Worm (Caenorhabditis elegans) whole organism, young adult: ENCODE measurements around the gene F54D1.6.
"Not testable (repeated sequence)": the region's sequence is repeated elsewhere in the genome, so short reads cannot be mapped to it uniquely, and the experiment has no call there.

Source experiments
- B0019.2 ChIP-seq: fragments of 200-800 bp; sonication (Bioruptor generic); conservative IDR thresholded peaks from 2 replicates; pipeline ENCODE4 v1.3.6; 2022; ENCODE audit warnings: missing genetic modification reagents, missing genetic modification characterization, missing compliant biosample characterization
- B0261.1 ChIP-seq: sonication (generic microtip); optimal IDR thresholded peaks from 2 replicates; lab custom pipeline; 2016; ENCODE audit warnings: mild to moderate bottlenecking, missing genetic modification characterization, moderate library complexity, missing compliant biosample characterization
- F33H1.4 ChIP-seq: fragments of 200-800 bp; sonication (Bioruptor generic); IDR thresholded peaks from 2 replicates; pipeline ENCODE4 v1.3.6; 2022; ENCODE audit warnings: missing genetic modification reagents, missing genetic modification characterization, missing compliant biosample characterization
- F37B4.10 ChIP-seq: fragments of 200-800 bp; sonication (Bioruptor generic); IDR thresholded peaks from 2 replicates; pipeline ENCODE4 v1.3.6; 2022; ENCODE audit warnings: missing genetic modification characterization, missing compliant biosample characterization
- F52B5.7 ChIP-seq: sonication (generic microtip); optimal IDR thresholded peaks from 2 replicates; lab custom pipeline; 2016; ENCODE audit warnings: mild to moderate bottlenecking, missing genetic modification characterization, missing compliant biosample characterization
- F55B11.4 ChIP-seq: sonication (generic microtip); optimal IDR thresholded peaks from 2 replicates; lab custom pipeline; 2016; ENCODE audit warnings: missing compliant biosample characterization, missing genetic modification characterization, borderline replicate concordance; ENCODE audit not compliant: insufficient read depth
- K11D2.4 ChIP-seq: fragments of 200-800 bp; sonication (Bioruptor generic); IDR thresholded peaks from 2 replicates; pipeline ENCODE4 v1.3.6; 2022; ENCODE audit warnings: missing genetic modification reagents, missing genetic modification characterization, missing compliant biosample characterization
- K12H6.12 ChIP-seq: fragments of 200-800 bp; sonication (Bioruptor generic); optimal IDR thresholded peaks from 2 replicates; lab custom pipeline; 2018; ENCODE audit warnings: mild to moderate bottlenecking, missing genetic modification characterization, missing compliant biosample characterization
- Y56A3A.18 ChIP-seq: fragments of 200-800 bp; sonication (Bioruptor generic); IDR thresholded peaks from 2 replicates; pipeline ENCODE4 v1.3.6; 2022; ENCODE audit warnings: missing genetic modification reagents, missing genetic modification characterization, missing compliant biosample characterization
- Y67H2A.10 ChIP-seq: fragments of 200-800 bp; sonication (Bioruptor generic); conservative IDR thresholded peaks from 2 replicates; pipeline ENCODE4 v1.3.6; 2022; ENCODE audit warnings: missing genetic modification reagents, missing genetic modification characterization, missing compliant biosample characterization
- Y95B8A.8 ChIP-seq: fragments of 200-800 bp; sonication (Bioruptor generic); IDR thresholded peaks from 2 replicates; pipeline ENCODE4 v1.3.6; 2022; ENCODE audit warnings: missing genetic modification reagents, missing genetic modification characterization, missing compliant biosample characterization
- ama-1 ChIP-seq, 3 experiments: fragments of 150-350 bp in 1 of 3; sonication (generic microtip) in 2 of 3; optimal IDR thresholded peaks; 2 replicates each; lab custom pipeline; 2014 to 2018; ENCODE audit warnings: missing biosample characterization in 2 of 3, missing genetic modification characterization in 2 of 3, missing genetic modification reagents in 2 of 3
- aptf-2 ChIP-seq: fragments of 200-800 bp; sonication (Bioruptor generic); conservative IDR thresholded peaks from 2 replicates; pipeline ENCODE4 v1.3.6; 2022; ENCODE audit warnings: missing genetic modification reagents, missing genetic modification characterization, missing compliant biosample characterization
- aptf-3 ChIP-seq: fragments of 200-800 bp; sonication (Bioruptor generic); IDR thresholded peaks from 2 replicates; pipeline ENCODE4 v1.3.6; 2022; ENCODE audit warnings: missing genetic modification characterization, missing compliant biosample characterization
- athp-1 ChIP-seq: sonication (generic microtip); optimal IDR thresholded peaks from 2 replicates; lab custom pipeline; 2017; ENCODE audit warnings: mild to moderate bottlenecking, missing genetic modification characterization, missing compliant biosample characterization
- attf-3 ChIP-seq: fragments of 200-800 bp; sonication (Bioruptor generic); conservative IDR thresholded peaks from 2 replicates; pipeline ENCODE4 v1.3.6; 2022; ENCODE audit warnings: missing genetic modification reagents, missing genetic modification characterization, missing compliant biosample characterization
- bed-1 ChIP-seq: fragments of 200-800 bp; sonication (Bioruptor generic); IDR thresholded peaks from 2 replicates; pipeline ENCODE4 v1.3.6; 2022; ENCODE audit warnings: missing genetic modification reagents, missing genetic modification characterization, missing compliant biosample characterization
- ceh-27 ChIP-seq: fragments of 200-800 bp; sonication (Bioruptor generic); optimal IDR thresholded peaks from 2 replicates; lab custom pipeline; 2018; ENCODE audit warnings: mild to moderate bottlenecking, missing genetic modification characterization, moderate library complexity, missing compliant biosample characterization
- dpff-1 ChIP-seq: sonication (generic microtip); optimal IDR thresholded peaks from 2 replicates; lab custom pipeline; 2017; ENCODE audit warnings: mild to moderate bottlenecking, missing genetic modification characterization, missing compliant biosample characterization
- dpl-1 ChIP-seq: fragments of 150-350 bp; optimal IDR thresholded peaks from 2 replicates; lab custom pipeline; 2014; ENCODE audit warnings: missing biosample characterization, missing genetic modification reagents, missing genetic modification characterization
- fkh-3 ChIP-seq: sonication (generic microtip); optimal IDR thresholded peaks from 2 replicates; lab custom pipeline; 2016; ENCODE audit warnings: mild to moderate bottlenecking, missing genetic modification characterization, missing compliant biosample characterization
- hrde-1 ChIP-seq: sonication (generic microtip); optimal IDR thresholded peaks from 2 replicates; lab custom pipeline; 2016; ENCODE audit warnings: missing genetic modification characterization, mild to moderate bottlenecking, missing compliant biosample characterization, moderate library complexity, missing genotype, missing genetic modification reagents, borderline replicate concordance
- lag-1 ChIP-seq: fragments of 200-800 bp; sonication (Bioruptor generic); IDR thresholded peaks from 2 replicates; pipeline ENCODE4 v1.3.6; 2022; ENCODE audit warnings: missing genetic modification reagents, missing genetic modification characterization, missing compliant biosample characterization
- let-607 ChIP-seq, 2 experiments: fragments of 200-800 bp in 1 of 2; sonication (Bioruptor generic) in 1 of 2; sonication (generic microtip) in 1 of 2; optimal IDR thresholded peaks; 2 replicates each; lab custom pipeline; 2016 to 2018; ENCODE audit warnings: mild to moderate bottlenecking in 2 of 2, missing compliant biosample characterization in 2 of 2, missing genetic modification characterization in 2 of 2, moderate library complexity in 2 of 2, missing genotype in 1 of 2
- lin-26 ChIP-seq: fragments of 200-800 bp; sonication (Bioruptor generic); IDR thresholded peaks from 2 replicates; pipeline ENCODE4 v1.3.6; 2022; ENCODE audit warnings: missing genetic modification reagents, missing genetic modification characterization, missing compliant biosample characterization
- lir-1 ChIP-seq: fragments of 200-800 bp; sonication (Bioruptor generic); conservative IDR thresholded peaks from 2 replicates; pipeline ENCODE4 v1.3.6; 2022; ENCODE audit warnings: missing genetic modification reagents, missing genetic modification characterization, missing compliant biosample characterization
- madf-3 ChIP-seq: fragments of 200-800 bp; sonication (Bioruptor generic); IDR thresholded peaks from 2 replicates; pipeline ENCODE4 v1.3.6; 2022; ENCODE audit warnings: missing genetic modification reagents, missing genetic modification characterization, missing compliant biosample characterization
- mcd-1 ChIP-seq: fragments of 200-800 bp; sonication (Bioruptor generic); IDR thresholded peaks from 2 replicates; pipeline ENCODE4 v1.3.6; 2022; ENCODE audit warnings: missing genetic modification reagents, missing genetic modification characterization, missing compliant biosample characterization
- nfya-1 ChIP-seq: sonication (generic microtip); optimal IDR thresholded peaks from 2 replicates; lab custom pipeline; 2017; ENCODE audit warnings: antibody characterized with exemption, missing compliant biosample characterization, missing genetic modification characterization, borderline replicate concordance; ENCODE audit not compliant: insufficient read depth
- nhr-90 ChIP-seq: sonication (generic microtip); optimal IDR thresholded peaks from 2 replicates; lab custom pipeline; 2016; ENCODE audit warnings: missing genotype, mild to moderate bottlenecking, missing genetic modification characterization, missing compliant biosample characterization
- sea-2 ChIP-seq: fragments of 200-800 bp; sonication (Bioruptor generic); IDR thresholded peaks from 2 replicates; pipeline ENCODE4 v1.3.6; 2022; ENCODE audit warnings: missing genetic modification characterization, missing compliant biosample characterization
- somi-1 ChIP-seq: fragments of 200-800 bp; sonication (Bioruptor generic); optimal IDR thresholded peaks from 2 replicates; lab custom pipeline; 2018; ENCODE audit warnings: mild to moderate bottlenecking, missing genetic modification characterization, missing compliant biosample characterization
- tbp1 ChIP-seq: fragments of 200-800 bp; sonication (Bioruptor generic); optimal IDR thresholded peaks from 2 replicates; lab custom pipeline; 2018; ENCODE audit warnings: mild to moderate bottlenecking, missing genetic modification characterization, missing compliant biosample characterization
- tlf-1 ChIP-seq: fragments of 200-800 bp; sonication (Bioruptor generic); optimal IDR thresholded peaks from 2 replicates; lab custom pipeline; 2018; ENCODE audit warnings: mild to moderate bottlenecking, missing genetic modification characterization, missing compliant biosample characterization
- unc-130 ChIP-seq: sonication (generic microtip); optimal IDR thresholded peaks from 2 replicates; lab custom pipeline; 2016; ENCODE audit warnings: missing genetic modification reagents, missing genetic modification characterization, missing compliant biosample characterization
- ztf-22 ChIP-seq: fragments of 200-800 bp; sonication (Bioruptor generic); optimal IDR thresholded peaks from 2 replicates; lab custom pipeline; 2018; ENCODE audit warnings: mild to moderate bottlenecking, missing genetic modification characterization, moderate library complexity, missing compliant biosample characterization
- ztf-28 ChIP-seq: fragments of 200-800 bp; sonication (Bioruptor generic); IDR thresholded peaks from 2 replicates; pipeline ENCODE4 v1.3.6; 2022; ENCODE audit warnings: missing genetic modification reagents, missing genetic modification characterization, missing compliant biosample characterization
- ztf-6 ChIP-seq: fragments of 200-800 bp; sonication (Bioruptor generic); IDR thresholded peaks from 2 replicates; pipeline ENCODE4 v1.3.6; 2022; ENCODE audit warnings: missing genetic modification reagents, missing genetic modification characterization, missing compliant biosample characterization

F54D1.6 gene

DNA sequence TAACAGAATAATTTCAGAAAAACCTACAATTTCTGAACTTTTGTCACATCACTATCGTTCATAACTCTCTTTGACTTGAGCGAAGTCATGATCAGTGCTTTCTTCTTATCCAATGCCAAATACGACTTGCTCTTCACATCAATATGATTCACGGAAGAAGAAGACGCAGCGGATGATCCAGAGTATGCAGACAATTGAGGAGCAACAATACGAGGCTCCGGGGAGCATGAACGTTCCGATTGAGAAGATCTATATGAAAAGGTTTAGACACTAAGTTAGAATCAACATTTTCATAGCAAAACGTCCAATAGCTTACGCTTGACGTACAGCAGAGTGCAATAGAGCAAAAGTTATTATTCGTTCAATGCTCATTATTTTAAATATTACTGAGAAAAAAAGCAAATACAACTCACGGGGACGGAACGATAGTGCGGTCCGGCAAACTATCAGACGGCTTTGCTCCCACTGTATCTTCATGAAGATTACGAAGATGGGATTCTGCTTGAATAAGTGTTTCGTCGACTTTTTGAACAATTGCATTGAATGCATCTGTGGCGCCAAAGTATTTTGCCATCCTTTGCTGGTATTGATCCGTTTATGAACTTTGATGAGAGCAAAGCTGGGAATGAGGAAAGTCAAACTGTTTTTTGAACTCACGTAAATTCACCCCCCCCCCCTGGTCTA, 26.9 kb upstream of the F54D1.6 start, which contains the start of gene C05C12.5:
Gene C05C12.5, minus strand, starts transcription at position 642 of the 684 bp plus-strand sequence.
- TF ChIP-seq K12H6.12: no peak
- no peak for TF ChIP-seq somi-1 (GFP tag; lab: Kevin White, UChicago)
- no peak for TF ChIP-seq bed-1
- no peak for TF ChIP-seq tbp1 (GFP tag; lab: Kevin White, UChicago)
- no peak for TF ChIP-seq fkh-3 (tag; lab: Kevin White, UChicago)
- TF ChIP-seq lag-1: no peak
- TF ChIP-seq dpff-1: no peak
- no peak for TF ChIP-seq ztf-22 (GFP tag; lab: Kevin White, UChicago)
- no peak for TF ChIP-seq K11D2.4 (GFP tag; lab: Robert Waterston, UW)
- TF ChIP-seq dpl-1 (GFP tag; lab: Kevin White, UChicago): no peak
- TF ChIP-seq nhr-90 (tag; lab: Kevin White, UChicago): no peak
- TF ChIP-seq F55B11.4 (tag; lab: Kevin White, UChicago): no peak
- TF ChIP-seq aptf-2 (GFP tag; lab: Robert Waterston, UW): no peak
- no peak for TF ChIP-seq ztf-28 (GFP tag; lab: Robert Waterston, UW)
- TF ChIP-seq F33H1.4 (GFP tag; lab: Robert Waterston, UW): no peak
- no peak for TF ChIP-seq ama-1 (optimal IDR thresholded peaks at IDR 0.05; lab: Kevin White, UChicago)
- TF ChIP-seq ama-1 (GFP tag; optimal IDR thresholded peaks at IDR 0.05; lab: Kevin White, UChicago): no peak

DNA sequence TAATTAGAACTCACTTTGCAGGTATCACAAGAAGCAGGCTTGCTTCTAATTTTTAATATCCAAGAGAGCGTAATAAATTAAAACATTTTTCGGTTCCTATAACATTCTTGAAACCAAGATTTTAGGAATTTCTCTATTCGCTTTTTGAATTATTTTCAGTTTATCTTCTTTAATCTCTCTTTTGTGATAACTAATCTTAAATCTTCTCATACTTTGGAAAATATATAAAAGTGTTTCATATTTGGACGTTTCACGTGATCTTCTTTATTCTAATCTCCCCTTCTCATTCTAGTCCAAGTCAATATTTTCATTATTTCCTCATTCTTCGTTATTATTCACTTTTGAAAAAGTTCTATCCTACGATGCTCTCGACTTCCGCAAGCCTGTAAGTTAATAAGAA, 26.1 kb upstream of the F54D1.6 start, which contains the start of gene F54D1.1:
Gene F54D1.1, plus strand, starts transcription at position 301 of the 400 bp plus-strand sequence.
- no peak for TF ChIP-seq lir-1 (GFP tag; lab: Robert Waterston, UW)
- no peak for TF ChIP-seq Y67H2A.10 (GFP tag; lab: Robert Waterston, UW)
- no peak for TF ChIP-seq ceh-27
- no peak for TF ChIP-seq dpl-1 (GFP tag; lab: Kevin White, UChicago)
- TF ChIP-seq fkh-3 (tag; lab: Kevin White, UChicago): no peak
- no peak for TF ChIP-seq B0261.1 (tag; lab: Kevin White, UChicago)
- no peak for TF ChIP-seq Y95B8A.8
- TF ChIP-seq athp-1 (tag; lab: Kevin White, UChicago): no peak
- no peak for TF ChIP-seq madf-3 (GFP tag; lab: Robert Waterston, UW)
- no peak for TF ChIP-seq let-607 (tag; optimal IDR thresholded peaks at IDR 0.05; lab: Kevin White, UChicago)
- TF ChIP-seq, all 124 proteins: peak for 0

ce11 chrIV:11263101-11263500, 24.5 kb upstream of the F54D1.6 start, which contains the start of gene col-126:
Gene col-126, plus strand, starts transcription at chrIV:11263401.
- TF ChIP-seq aptf-3 (GFP tag; lab: Robert Waterston, UW); nfya-1 (tag; lab: Kevin White, UChicago); sea-2 (GFP tag; lab: Robert Waterston, UW): not testable (repeated sequence)

- no peak for TF ChIP-seq lin-26
- no peak for TF ChIP-seq unc-130 (GFP tag; lab: Kevin White, UChicago)
- no peak for TF ChIP-seq hrde-1 (tag; lab: Kevin White, UChicago)
- TF ChIP-seq attf-3 (GFP tag; lab: Robert Waterston, UW): no peak
- no peak for TF ChIP-seq Y56A3A.18 (GFP tag; lab: Robert Waterston, UW)
- TF ChIP-seq F37B4.10: no peak
- TF ChIP-seq mcd-1 (GFP tag; lab: Robert Waterston, UW): no peak
- TF ChIP-seq fkh-3 (tag; lab: Kevin White, UChicago): no peak
- TF ChIP-seq tlf-1 (GFP tag; lab: Kevin White, UChicago): no peak
- no peak for TF ChIP-seq B0019.2 (GFP tag; lab: Robert Waterston, UW)
- TF ChIP-seq ama-1 (optimal IDR thresholded peaks at IDR 0.05; lab: Kevin White, UChicago): no peak
- no peak for TF ChIP-seq ama-1 (GFP tag; optimal IDR thresholded peaks at IDR 0.05; lab: Kevin White, UChicago)
- TF ChIP-seq ztf-6 (GFP tag; lab: Robert Waterston, UW): no peak
- TF ChIP-seq F52B5.7 (tag; lab: Kevin White, UChicago): no peak
Measured at ce11 chrIV:11266090-11266489, 21.5 kb upstream of the F54D1.6 start, which contains the start of gene col-127. Gene col-127, minus strand, starts transcription at chrIV:11266190.
